Fruit fly (Drosophila melanogaster) whole organism, embryonic: ENCODE measurements around the gene Irp-1B.
A peak's percentile ranks its signal among the peaks of the same experiment; 100 is the strongest.

ENCODE experiments used
- Aef1 ChIP-seq: fragments of 200-800 bp; sonication (Bioruptor generic); IDR thresholded peaks from 3 replicates; pipeline ENCODE4 v1.3.6; 2022; ENCODE audit warnings: missing biosample characterization, missing genetic modification characterization
- CG10959 ChIP-seq: fragments of 200-800 bp; sonication (Bioruptor generic); IDR thresholded peaks from 2 replicates; pipeline ENCODE4 v1.3.6; 2022; ENCODE audit warnings: missing biosample characterization, missing genetic modification characterization
- CG10979 ChIP-seq: fragments of 200-800 bp; sonication (Bioruptor generic); optimal IDR thresholded peaks from 2 replicates; lab custom pipeline; 2018; ENCODE audit warnings: missing biosample characterization, mild to moderate bottlenecking, missing genetic modification characterization, moderate library complexity
- CG12744 ChIP-seq: fragments of 200-800 bp; sonication (Bioruptor generic); optimal IDR thresholded peaks from 2 replicates; lab custom pipeline; 2016; ENCODE audit warnings: missing biosample characterization, missing genetic modification characterization
- CG12769 ChIP-seq: fragments of 200-800 bp; sonication (Bioruptor generic); optimal IDR thresholded peaks from 2 replicates; lab custom pipeline; 2019; ENCODE audit warnings: missing biosample characterization, mild to moderate bottlenecking, missing genetic modification characterization, moderate library complexity
- CG13775 ChIP-seq: fragments of 200-800 bp; sonication (Bioruptor generic); optimal IDR thresholded peaks from 3 replicates; lab custom pipeline; 2017; ENCODE audit warnings: missing biosample characterization, mild to moderate bottlenecking, missing genetic modification characterization
- CG14441 ChIP-seq: fragments of 200-800 bp; sonication (Bioruptor generic); IDR thresholded peaks from 2 replicates; pipeline ENCODE4 v1.3.6; 2022; ENCODE audit warnings: missing biosample characterization, missing genetic modification characterization
- CG16863 ChIP-seq: fragments of 200-800 bp; sonication (Bioruptor generic); optimal IDR thresholded peaks from 3 replicates; lab custom pipeline; 2016; ENCODE audit warnings: missing biosample characterization, missing genetic modification characterization
- CG30403 ChIP-seq: fragments of 200-800 bp; sonication (Bioruptor generic); optimal IDR thresholded peaks from 3 replicates; lab custom pipeline; 2016; ENCODE audit warnings: missing biosample characterization, missing genetic modification characterization
- CG30431 ChIP-seq: fragments of 200-800 bp; sonication (Bioruptor generic); optimal IDR thresholded peaks from 2 replicates; lab custom pipeline; 2017; ENCODE audit warnings: missing biosample characterization, missing genetic modification characterization
- CG31441 ChIP-seq: fragments of 200-800 bp; sonication (Bioruptor generic); IDR thresholded peaks from 2 replicates; pipeline ENCODE4 v1.3.6; 2022; ENCODE audit warnings: missing biosample characterization, missing genetic modification characterization
- CG32532 ChIP-seq: fragments of 200-800 bp; sonication (Bioruptor generic); IDR thresholded peaks from 2 replicates; pipeline ENCODE4 v1.3.6; 2022; ENCODE audit warnings: missing biosample characterization, missing genetic modification characterization
- CG4282 ChIP-seq: fragments of 200-800 bp; sonication (Bioruptor generic); optimal IDR thresholded peaks from 2 replicates; lab custom pipeline; 2016; ENCODE audit warnings: missing biosample characterization, missing genetic modification characterization
- CG43689 ChIP-seq: fragments of 200-800 bp; sonication (Bioruptor generic); IDR thresholded peaks from 2 replicates; pipeline ENCODE4 v1.3.6; 2022; ENCODE audit warnings: missing biosample characterization, missing genetic modification characterization
- CG6683 ChIP-seq: fragments of 200-800 bp; sonication (Bioruptor generic); optimal IDR thresholded peaks from 2 replicates; lab custom pipeline; 2017; ENCODE audit warnings: missing biosample characterization, mild to moderate bottlenecking, missing genetic modification characterization, missing genetic modification reagents
- CG6791 ChIP-seq: fragments of 200-800 bp; sonication (Bioruptor generic); IDR thresholded peaks from 3 replicates; pipeline ENCODE4 v1.3.6; 2022; ENCODE audit warnings: missing biosample characterization, missing genetic modification characterization; ENCODE audit not compliant: partially characterized antibody
- CG7556 ChIP-seq: fragments of 200-800 bp; sonication (Bioruptor generic); optimal IDR thresholded peaks from 2 replicates; lab custom pipeline; 2017; ENCODE audit warnings: missing biosample characterization, mild to moderate bottlenecking, missing genetic modification characterization
- CG7839 ChIP-seq: fragments of 200-800 bp; sonication (Bioruptor generic); optimal IDR thresholded peaks from 3 replicates; lab custom pipeline; 2018; ENCODE audit warnings: missing biosample characterization, mild to moderate bottlenecking, missing genetic modification characterization, moderate library complexity
- CG7987 ChIP-seq: fragments of 200-800 bp; sonication (Bioruptor generic); optimal IDR thresholded peaks from 2 replicates; lab custom pipeline; 2018; ENCODE audit warnings: missing biosample characterization, mild to moderate bottlenecking, missing genetic modification characterization, moderate library complexity
- CG8089 ChIP-seq: fragments of 200-800 bp; sonication (Bioruptor generic); optimal IDR thresholded peaks from 3 replicates; lab custom pipeline; 2016; ENCODE audit warnings: missing biosample characterization, missing genetic modification characterization
- CTCF ChIP-seq: fragments of 200-800 bp; sonication (Bioruptor generic); optimal IDR thresholded peaks from 2 replicates; lab custom pipeline; 2017; ENCODE audit warnings: missing biosample characterization, mild to moderate bottlenecking, missing genetic modification characterization, moderate library complexity
- HLH3B ChIP-seq: fragments of 200-800 bp; sonication (Bioruptor generic); IDR thresholded peaks from 2 replicates; pipeline ENCODE4 v1.3.6; 2022; ENCODE audit warnings: missing biosample characterization, missing genetic modification characterization
- Hsf ChIP-seq: fragments of 200-800 bp; sonication (Bioruptor generic); optimal IDR thresholded peaks from 3 replicates; lab custom pipeline; 2016; ENCODE audit warnings: missing biosample characterization, missing genetic modification characterization
- Mad ChIP-seq: fragments of 200-800 bp; sonication (Bioruptor generic); optimal IDR thresholded peaks from 2 replicates; lab custom pipeline; 2016; ENCODE audit warnings: missing biosample characterization, missing genetic modification characterization
- Optix ChIP-seq: fragments of 200-800 bp; sonication (Bioruptor generic); IDR thresholded peaks from 3 replicates; pipeline ENCODE4 v1.3.6; 2022; ENCODE audit warnings: missing biosample characterization, missing genetic modification characterization
- Rx ChIP-seq: fragments of 200-800 bp; sonication (Bioruptor generic); IDR thresholded peaks from 2 replicates; pipeline ENCODE4 v1.3.6; 2022; ENCODE audit warnings: missing biosample characterization, missing genetic modification characterization
- Tbp ChIP-seq: fragments of >200 bp; optimal IDR thresholded peaks from 2 replicates; lab custom pipeline; 2018; ENCODE audit warnings: missing biosample characterization, missing genetic modification characterization
- Trl ChIP-seq, 3 experiments: fragments of >200 bp in 2 of 3; fragments of 200-800 bp in 1 of 3; sonication (Bioruptor generic) in 1 of 3; optimal IDR thresholded peaks; 2 replicates in 1 of 3; 3 replicates in 2 of 3; lab custom pipeline; 2016 to 2017; ENCODE audit warnings: missing biosample characterization in 1 of 3, missing genetic modification characterization in 1 of 3
- ap ChIP-seq: fragments of 200-800 bp; sonication (Bioruptor generic); IDR thresholded peaks from 2 replicates; pipeline ENCODE4 v1.3.6; 2022; ENCODE audit warnings: missing biosample characterization, missing genetic modification characterization
- cg ChIP-seq: fragments of 200-800 bp; sonication (Bioruptor generic); optimal IDR thresholded peaks from 3 replicates; lab custom pipeline; 2019; ENCODE audit warnings: missing biosample characterization, mild to moderate bottlenecking, missing genetic modification characterization, moderate library complexity
- cwo ChIP-seq: fragments of 200-800 bp; sonication (Bioruptor generic); optimal IDR thresholded peaks from 3 replicates; lab custom pipeline; 2017; ENCODE audit warnings: missing biosample characterization, missing genetic modification characterization, mild to moderate bottlenecking, moderate library complexity, missing genetic modification reagents
- dm ChIP-seq: fragments of 200-800 bp; sonication (Bioruptor generic); optimal IDR thresholded peaks from 3 replicates; lab custom pipeline; 2016; ENCODE audit warnings: missing biosample characterization, missing genetic modification characterization
- exex ChIP-seq: fragments of 200-800 bp; sonication (Bioruptor generic); optimal IDR thresholded peaks from 4 replicates; lab custom pipeline; 2018; ENCODE audit warnings: missing biosample characterization, mild to moderate bottlenecking, missing genetic modification characterization, moderate library complexity
- eyg ChIP-seq: fragments of 200-800 bp; sonication (Bioruptor generic); optimal IDR thresholded peaks from 3 replicates; lab custom pipeline; 2016; ENCODE audit warnings: missing biosample characterization, missing genetic modification characterization
- grn ChIP-seq: fragments of 200-800 bp; sonication (Bioruptor generic); optimal IDR thresholded peaks from 3 replicates; lab custom pipeline; 2017; ENCODE audit warnings: missing biosample characterization, missing genetic modification characterization
- gsb ChIP-seq: fragments of 200-800 bp; sonication (Bioruptor generic); IDR thresholded peaks from 2 replicates; pipeline ENCODE4 v1.3.6; 2022; ENCODE audit warnings: missing biosample characterization, missing genetic modification characterization
- hkb ChIP-seq, 2 experiments: fragments of 200-800 bp in 1 of 2; fragments of >200 bp in 1 of 2; sonication (Bioruptor generic) in 1 of 2; IDR thresholded peaks in 1 of 2; optimal IDR thresholded peaks in 1 of 2; 2 replicates each; pipeline versions ENCODE4 v1.3.6 to Lab custom; 2017 to 2022; ENCODE audit warnings: missing biosample characterization in 1 of 2, missing genetic modification characterization in 1 of 2
- ind ChIP-seq: fragments of 200-800 bp; sonication (Bioruptor generic); optimal IDR thresholded peaks from 3 replicates; lab custom pipeline; 2016; ENCODE audit warnings: missing biosample characterization, missing genetic modification characterization
- jing ChIP-seq: fragments of 200-800 bp; sonication (Bioruptor generic); optimal IDR thresholded peaks from 2 replicates; lab custom pipeline; 2018; ENCODE audit warnings: missing biosample characterization, mild to moderate bottlenecking, missing genetic modification characterization
- kni ChIP-seq: fragments of 200-800 bp; sonication (Bioruptor generic); optimal IDR thresholded peaks from 3 replicates; lab custom pipeline; 2017; ENCODE audit warnings: mild to moderate bottlenecking, missing biosample characterization, missing genetic modification reagents, missing genetic modification characterization
- lola ChIP-seq, 3 experiments: fragments of >200 bp in 2 of 3; fragments of 200-800 bp in 1 of 3; sonication (Bioruptor generic) in 1 of 3; optimal IDR thresholded peaks; 2 replicates each; lab custom pipeline; 2017 to 2019; ENCODE audit warnings: missing biosample characterization in 3 of 3, missing genetic modification characterization in 3 of 3, mild to moderate bottlenecking in 1 of 3, moderate library complexity in 1 of 3
- mirr ChIP-seq: fragments of 200-800 bp; sonication (Bioruptor generic); optimal IDR thresholded peaks from 3 replicates; lab custom pipeline; 2018; ENCODE audit warnings: missing biosample characterization, mild to moderate bottlenecking, missing genetic modification characterization
- org-1 ChIP-seq: fragments of 200-800 bp; sonication (Bioruptor generic); optimal IDR thresholded peaks from 2 replicates; lab custom pipeline; 2017; ENCODE audit warnings: missing biosample characterization, missing genetic modification characterization
- pfk ChIP-seq: fragments of 200-800 bp; sonication (Bioruptor generic); optimal IDR thresholded peaks from 2 replicates; lab custom pipeline; 2018; ENCODE audit warnings: missing biosample characterization, mild to moderate bottlenecking, missing genetic modification characterization, moderate library complexity
- prd ChIP-seq, 3 experiments: fragments of >200 bp in 2 of 3; fragments of 200-800 bp in 1 of 3; sonication (Bioruptor generic) in 1 of 3; optimal IDR thresholded peaks in 2 of 3; IDR thresholded peaks in 1 of 3; 2 replicates in 2 of 3; 3 replicates in 1 of 3; pipeline versions ENCODE4 v1.3.6 to Lab custom; 2017 to 2022; ENCODE audit warnings: missing biosample characterization in 1 of 3, missing genetic modification characterization in 1 of 3
- sc ChIP-seq, 3 experiments: fragments of >200 bp in 2 of 3; fragments of 200-800 bp in 1 of 3; sonication (Bioruptor generic) in 1 of 3; optimal IDR thresholded peaks; 2 replicates in 2 of 3; 3 replicates in 1 of 3; lab custom pipeline; 2017; ENCODE audit warnings: mild to moderate bottlenecking in 1 of 3, missing biosample characterization in 1 of 3, missing genetic modification characterization in 1 of 3, missing genetic modification reagents in 1 of 3
- unc-4 ChIP-seq: fragments of 200-800 bp; sonication (Bioruptor generic); IDR thresholded peaks from 2 replicates; pipeline ENCODE4 v1.3.6; 2022; ENCODE audit warnings: missing biosample characterization, missing genetic modification characterization; ENCODE audit not compliant: partially characterized antibody
- wor ChIP-seq: fragments of 200-800 bp; sonication (Bioruptor generic); IDR thresholded peaks from 2 replicates; pipeline ENCODE4 v1.3.6; 2022; ENCODE audit warnings: missing biosample characterization, missing genetic modification characterization
- yki ChIP-seq: fragments of >200 bp; optimal IDR thresholded peaks from 3 replicates; lab custom pipeline; 2018

Irp-1B gene

dm6 chr3R:10415923-10416322 lies 3.3 kb upstream of the Irp-1B start, which contains the start of gene CG6345 (continued):
- TF ChIP-seq cg (GFP tag; lab: Kevin White, UChicago) (no peak), CG4282 (peak; percentile 67), hkb (optimal IDR thresholded peaks at IDR 0.05; lab: Kevin White, UChicago) (no peak), hkb (GFP tag; IDR thresholded peaks at IDR 0.05; lab: Robert Waterston, UW) (peak; percentile 71), pfk (peak; percentile 67), Optix (GFP tag; lab: Robert Waterston, UW) (peak; percentile 72; the same call in 2 of the 3 replicates), kni (GFP tag; lab: Kevin White, UChicago) (peak; percentile 76), CG14441 (GFP tag; lab: Robert Waterston, UW) (peak; percentile 80), CG13775 (GFP tag; lab: Kevin White, UChicago) (peak; percentile 85), Rx (GFP tag; lab: Robert Waterston, UW) (peak; percentile 63), CG6683 (peak; percentile 81), org-1 (GFP tag; lab: Kevin White, UChicago) (peak; percentile 50), gsb (GFP tag; lab: Robert Waterston, UW) (peak; percentile 54; the same call in 1 of the 2 replicates), CG8089 (GFP tag; lab: Kevin White, UChicago) (peak; percentile 82), unc-4 (GFP tag; lab: Robert Waterston, UW) (no peak), Tbp (no peak), wor (0 out of 2 replicates have a peak, but pooled peaks have one; percentile 12), CG7987 (GFP tag; lab: Kevin White, UChicago) (peak; percentile 95), grn (GFP tag; lab: Kevin White, UChicago) (no peak), CG30403 (GFP tag; lab: Kevin White, UChicago) (peak; percentile 76), jing (GFP tag; lab: Kevin White, UChicago) (peak; percentile 61), lola (GFP tag; optimal IDR thresholded peaks at IDR 0.05; lab: Kevin White, UChicago) (peak in 1 of 3 experiments; percentile 52), CG12744 (GFP tag; lab: Kevin White, UChicago) (peak; percentile 78), dm (GFP tag; lab: Kevin White, UChicago) (peak; percentile 76), Trl (optimal IDR thresholded peaks at IDR 0.05; lab: Kevin White, UChicago) (no peak), Trl (GFP tag; optimal IDR thresholded peaks at IDR 0.05; lab: Kevin White, UChicago) (peak; percentile 92), ap (GFP tag; lab: Robert Waterston, UW) (peak; percentile 71), ind (peak; percentile 83), CG6791 (GFP tag; lab: Robert Waterston, UW) (no peak), Hsf (GFP tag; lab: Kevin White, UChicago) (peak; percentile 89), CG30431 (GFP tag; lab: Kevin White, UChicago) (peak; percentile 73), CG10979 (tag; lab: Kevin White, UChicago) (peak; percentile 87), mirr (GFP tag; lab: Kevin White, UChicago) (peak; percentile 92), eyg (peak; percentile 73), CG16863 (GFP tag; lab: Kevin White, UChicago) (peak; percentile 79), CG7556 (GFP tag; lab: Kevin White, UChicago) (peak; percentile 59), CG43689 (peak; percentile 77), Aef1 (GFP tag; lab: Robert Waterston, UW) (peak; percentile 65), exex (peak; percentile 28), CG10959 (GFP tag; lab: Robert Waterston, UW) (peak; percentile 65), CG32532 (GFP tag; lab: Robert Waterston, UW) (peak; percentile 92), HLH3B (GFP tag; lab: Robert Waterston, UW) (peak; percentile 78), cwo (peak; percentile 88), sc (optimal IDR thresholded peaks at IDR 0.05; lab: Kevin White, UChicago) (no peak), sc (GFP tag; optimal IDR thresholded peaks at IDR 0.05; lab: Kevin White, UChicago) (peak; percentile 78), yki (lab: Kevin White, UChicago) (no peak), Mad (GFP tag; lab: Kevin White, UChicago) (peak; percentile 90), CG12769 (tag; lab: Kevin White, UChicago) (peak; percentile 60), prd (optimal IDR thresholded peaks at IDR 0.05; lab: Kevin White, UChicago) (no peak), prd (GFP tag; IDR thresholded peaks at IDR 0.05; lab: Robert Waterston, UW) (peak; percentile 75), CG31441 (GFP tag; lab: Robert Waterston, UW) (peak; percentile 85), CTCF (GFP tag; lab: Kevin White, UChicago) (peak; percentile 100), CG7839 (tag; lab: Kevin White, UChicago) (peak; percentile 84)
